Worm (Caenorhabditis elegans) whole organism, L4 larva: ENCODE measurements around the gene sas-5.

Experiments
- R02D3.7 ChIP-seq: fragments of 150-350 bp; sonication (generic microtip); optimal IDR thresholded peaks from 3 replicates; lab custom pipeline; 2014; ENCODE audit warnings: missing biosample characterization, missing genetic modification characterization
- mdl-1 ChIP-seq, 2 experiments: fragments of 150-350 bp in 1 of 2; sonication (generic microtip) in 1 of 2; optimal IDR thresholded peaks; 2 replicates each; lab custom pipeline; 2014 to 2017; ENCODE audit warnings: missing biosample characterization in 2 of 2, missing genetic modification characterization in 2 of 2
- pha-4 ChIP-seq, 2 experiments: fragments of 150-350 bp in 1 of 2; fragments of 200-800 bp in 1 of 2; sonication (Bioruptor generic) in 1 of 2; IDR thresholded peaks in 1 of 2; optimal IDR thresholded peaks in 1 of 2; 2 replicates each; pipeline versions ENCODE4 v1.3.6 to Lab custom; 2014 to 2022; ENCODE audit warnings: missing genetic modification characterization in 2 of 2, missing genetic modification reagents in 2 of 2, missing biosample characterization in 1 of 2, missing compliant biosample characterization in 1 of 2
- set-16 ChIP-seq: fragments of 200-800 bp; sonication (Bioruptor generic); IDR thresholded peaks from 2 replicates; pipeline ENCODE4 v1.3.6; 2022; ENCODE audit warnings: missing genetic modification reagents, missing genetic modification characterization, missing compliant biosample characterization

DNA sequence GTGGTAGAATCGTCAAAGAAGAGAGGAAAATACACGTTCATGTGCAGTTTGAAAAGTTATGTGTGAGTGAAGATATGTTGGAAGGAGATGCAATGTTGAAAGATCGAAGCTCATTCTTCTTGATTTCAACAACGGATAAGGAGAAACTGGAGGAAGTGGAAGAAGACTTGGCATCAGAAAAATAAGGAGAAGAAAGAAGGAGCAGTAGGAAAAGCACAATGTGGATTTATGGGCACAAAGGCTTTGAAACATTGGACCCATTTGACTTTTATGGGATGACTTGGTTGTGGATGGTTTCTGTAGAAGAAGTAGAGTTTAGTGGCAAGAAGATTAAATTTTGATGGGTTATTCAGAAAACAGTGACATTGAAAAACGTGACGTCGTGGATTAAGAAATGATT, 9.5 kb downstream of the sas-5 start:
- no peak for TF ChIP-seq set-16 (GFP tag; lab: Robert Waterston, UW)
- TF ChIP-seq pha-4 (GFP tag; IDR thresholded peaks at IDR 0.05; lab: Robert Waterston, UW) = no peak
- TF ChIP-seq pha-4 (tag; optimal IDR thresholded peaks at IDR 0.05; lab: Kevin White, UChicago) = no peak
- TF ChIP-seq mdl-1 (tag; optimal IDR thresholded peaks at IDR 0.05; lab: Kevin White, UChicago) = no peak
- TF ChIP-seq R02D3.7 (tag; lab: Kevin White, UChicago) = no peak
